Fruit fly (Drosophila melanogaster): ENCODE data around the gene Nha1.

Gene Nha1

dm6 chr2L:6918517-6919202 lies 48.5 kb upstream of the Nha1 start, which contains the start of gene nop5 (continued):
- no peak for TF ChIP-seq CG2202 (tag; optimal IDR thresholded peaks at IDR 0.05)
- TF ChIP-seq TFAM (GFP tag; optimal IDR thresholded peaks at IDR 0.05): no peak
- no peak for TF ChIP-seq zen2 (GFP tag; IDR thresholded peaks at IDR 0.05; ENCODE audit: partially characterized antibody)
- peak; percentile 60 for TF ChIP-seq CG18599 (GFP tag; optimal IDR thresholded peaks at IDR 0.05)
- TF ChIP-seq dysf (GFP tag; IDR thresholded peaks at IDR 0.05): peak; percentile 64; the same call in 2 of the 3 replicates
- peak; percentile 70 for TF ChIP-seq CG6854 (GFP tag; optimal IDR thresholded peaks at IDR 0.05)
- TF ChIP-seq sna (GFP tag; IDR thresholded peaks at IDR 0.05; ENCODE audit: partially characterized antibody): no peak
- no peak; the same call in 2 of the 3 replicates for TF ChIP-seq CG11695 (GFP tag; IDR thresholded peaks at IDR 0.05)
- no peak for TF ChIP-seq Hmx (GFP tag; optimal IDR thresholded peaks at IDR 0.05)
- no peak for TF ChIP-seq pho (GFP tag; optimal IDR thresholded peaks at IDR 0.05)
- peak; percentile 63 for TF ChIP-seq Nf-YB (GFP tag; optimal IDR thresholded peaks at IDR 0.05)
- TF ChIP-seq hb (GFP tag; IDR thresholded peaks at IDR 0.05; ENCODE audit: partially characterized antibody): no peak
- peak; percentile 35 for TF ChIP-seq CG10654 (GFP tag; optimal IDR thresholded peaks at IDR 0.05)
- TF ChIP-seq caup (GFP tag; optimal IDR thresholded peaks at IDR 0.05; ENCODE audit: severe bottlenecking): peak; percentile 37
- TF ChIP-seq Hr3 (GFP tag; optimal IDR thresholded peaks at IDR 0.05): peak; percentile 78
- no peak for TF ChIP-seq Atf3 (GFP tag; optimal IDR thresholded peaks at IDR 0.05)
- TF ChIP-seq CG8388 (GFP tag; optimal IDR thresholded peaks at IDR 0.05): peak; percentile 69
- peak; percentile 79 for TF ChIP-seq Hmr (GFP tag; optimal IDR thresholded peaks at IDR 0.05)
- peak; percentile 13 for TF ChIP-seq salm (tag; optimal IDR thresholded peaks at IDR 0.05)
- TF ChIP-seq mirr (GFP tag; optimal IDR thresholded peaks at IDR 0.05): no peak
- peak; percentile 26 for TF ChIP-seq bcd (GFP tag; optimal IDR thresholded peaks at IDR 0.05)
- peak; percentile 60 for TF ChIP-seq Xbp1 (GFP tag; optimal IDR thresholded peaks at IDR 0.05)
- no peak for TF ChIP-seq Bdp1 (GFP tag; optimal IDR thresholded peaks at IDR 0.05)
- TF ChIP-seq tup (GFP tag; optimal IDR thresholded peaks at IDR 0.05): no peak
- TF ChIP-seq Dbx (GFP tag; IDR thresholded peaks at IDR 0.05): no peak
- TF ChIP-seq Ssrp (tag; optimal IDR thresholded peaks at IDR 0.05): peak; percentile 67
- TF ChIP-seq CG3407 (GFP tag; optimal IDR thresholded peaks at IDR 0.05): no peak
- TF ChIP-seq YL-1 (GFP tag; optimal IDR thresholded peaks at IDR 0.05): peak; percentile 93
- no peak for TF ChIP-seq gcm2 (GFP tag; optimal IDR thresholded peaks at IDR 0.05)
- TF ChIP-seq dmrt99B (tag; optimal IDR thresholded peaks at IDR 0.05): no peak
- TF ChIP-seq CG12942 (GFP tag; optimal IDR thresholded peaks at IDR 0.05): peak; percentile 3
- TF ChIP-seq CG2712 (tag; optimal IDR thresholded peaks at IDR 0.05): peak; percentile 83
- TF ChIP-seq CG1529 (GFP tag; optimal IDR thresholded peaks at IDR 0.05): peak; percentile 38
- TF ChIP-seq CG31365 (tag; optimal IDR thresholded peaks at IDR 0.05): no peak
- no peak for TF ChIP-seq Tbp (GFP tag; optimal IDR thresholded peaks at IDR 0.05)
- no peak for TF ChIP-seq Ptx1 (GFP tag; IDR thresholded peaks at IDR 0.05)
- TF ChIP-seq CG13424 (tag; optimal IDR thresholded peaks at IDR 0.05): peak; percentile 85
- TF ChIP-seq CG16779 (GFP tag; IDR thresholded peaks at IDR 0.05): no peak
- no peak for TF ChIP-seq CG6175 (GFP tag; IDR thresholded peaks at IDR 0.05)
- peak; percentile 69 for TF ChIP-seq CG10267 (tag; optimal IDR thresholded peaks at IDR 0.05)
- no peak for TF ChIP-seq CG32772 (GFP tag; IDR thresholded peaks at IDR 0.05)
- TF ChIP-seq CG4820 (GFP tag; optimal IDR thresholded peaks at IDR 0.05): peak; percentile 34
- TF ChIP-seq Taf1 (GFP tag; IDR thresholded peaks at IDR 0.05): no peak
- TF ChIP-seq Scr (GFP tag; IDR thresholded peaks at IDR 0.05; ENCODE audit: partially characterized antibody): no peak
- no peak for TF ChIP-seq CrebB (tag; optimal IDR thresholded peaks at IDR 0.05)
- no peak for TF ChIP-seq Mrtf (GFP tag; IDR thresholded peaks at IDR 0.05)
- no peak for TF ChIP-seq trh (GFP tag; optimal IDR thresholded peaks at IDR 0.05)
- TF ChIP-seq CG7745 (tag; optimal IDR thresholded peaks at IDR 0.05): peak; percentile 26
- no peak for TF ChIP-seq CHES-1-like (GFP tag; optimal IDR thresholded peaks at IDR 0.05)
- TF ChIP-seq CG14710 (tag; optimal IDR thresholded peaks at IDR 0.05): peak; percentile 79
